Worm (Caenorhabditis elegans) whole organism, L1 larva: ENCODE measurements around the gene Y110A2AL.9.

Experiments
- aly-2 ChIP-seq: fragments of 150-350 bp; optimal IDR thresholded peaks from 2 replicates; lab custom pipeline; 2014; ENCODE audit warnings: missing biosample characterization, missing genetic modification characterization
- ceh-88 ChIP-seq: fragments of 200-800 bp; sonication (Bioruptor generic); IDR thresholded peaks from 2 replicates; pipeline ENCODE4 v1.3.6; 2022; ENCODE audit warnings: missing genetic modification characterization, missing compliant biosample characterization
- elt-3 ChIP-seq, 6 experiments: fragments of 150-350 bp in 1 of 6; sonication (generic microtip); optimal IDR thresholded peaks; 2 replicates each; lab custom pipeline; 2017 to 2018; ENCODE audit warnings: missing biosample characterization in 6 of 6, missing genetic modification characterization in 6 of 6, inconsistent platforms in 1 of 6
- grh-1 ChIP-seq: fragments of 200-800 bp; sonication (Bioruptor generic); IDR thresholded peaks from 2 replicates; pipeline ENCODE4 v1.3.6; 2022; ENCODE audit warnings: missing genetic modification reagents, missing genetic modification characterization, missing compliant biosample characterization
- lsy-2 ChIP-seq, 2 experiments: fragments of 150-350 bp; optimal IDR thresholded peaks; 2 replicates each; lab custom pipeline; 2014; ENCODE audit warnings: missing biosample characterization in 2 of 2, missing genetic modification characterization in 2 of 2
- pqm-1 ChIP-seq: sonication (generic microtip); optimal IDR thresholded peaks from 3 replicates; lab custom pipeline; 2017; ENCODE audit warnings: missing biosample characterization, missing genetic modification characterization
- snpc-4 ChIP-seq: fragments of 150-350 bp; optimal IDR thresholded peaks from 2 replicates; lab custom pipeline; 2014; ENCODE audit warnings: missing biosample characterization, missing genetic modification characterization
- sox-4 ChIP-seq: sonication (generic microtip); optimal IDR thresholded peaks from 2 replicates; lab custom pipeline; 2016; ENCODE audit warnings: missing genetic modification characterization, missing compliant biosample characterization
- tlp-1 ChIP-seq: fragments of 150-350 bp; optimal IDR thresholded peaks from 2 replicates; lab custom pipeline; 2014; ENCODE audit warnings: missing biosample characterization, missing genetic modification characterization

DNA sequence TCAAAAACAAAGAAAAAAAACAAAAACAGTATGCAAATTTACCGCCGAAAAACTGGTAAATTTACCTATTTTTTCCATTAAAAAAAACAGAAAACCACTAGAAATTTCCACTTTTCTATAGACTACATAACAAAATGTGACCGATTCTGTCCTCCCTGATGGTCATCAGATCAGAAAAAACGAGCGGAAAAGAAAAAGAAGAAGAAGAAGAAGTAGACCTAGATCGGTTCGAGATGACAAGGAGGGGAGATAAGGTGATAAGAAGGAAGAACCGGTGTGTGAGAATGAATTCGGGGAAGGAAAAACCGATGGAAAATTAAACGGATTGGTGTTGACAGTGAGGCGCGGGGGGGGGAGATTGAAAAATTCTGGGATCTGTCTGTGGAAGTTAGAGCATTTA is 10.3 kb downstream of the Y110A2AL.9 start:
- TF ChIP-seq grh-1 (no peak), aly-2 (tag; lab: Kevin White, UChicago) (no peak), pqm-1 (no peak), elt-3 (tag; optimal IDR thresholded peaks at IDR 0.05; lab: Kevin White, UChicago) (peak in 3 of 6 experiments; percentile 7 to 84 (median 35)), lsy-2 (tag; optimal IDR thresholded peaks at IDR 0.05; lab: Kevin White, UChicago) (no peak), tlp-1 (tag; lab: Kevin White, UChicago) (no peak), sox-4 (tag; lab: Kevin White, UChicago) (no peak), ceh-88 (GFP tag; lab: Robert Waterston, UW) (no peak), snpc-4 (tag; lab: Kevin White, UChicago) (no peak)
